Worm (Caenorhabditis elegans) whole organism, L4/young adult: ENCODE results near the gene nstp-8.

ENCODE experiments used
- W03F9.2 ChIP-seq: fragments of 150-350 bp; optimal IDR thresholded peaks from 2 replicates; lab custom pipeline; 2014; ENCODE audit warnings: missing biosample characterization, missing genetic modification characterization
- dao-5 ChIP-seq: sonication (generic microtip); optimal IDR thresholded peaks from 2 replicates; lab custom pipeline; 2016; ENCODE audit warnings: missing genotype, missing genetic modification characterization, moderate library complexity, missing compliant biosample characterization
- him-1 ChIP-seq: sonication (generic microtip); optimal IDR thresholded peaks from 2 replicates; lab custom pipeline; 2016; ENCODE audit warnings: missing genotype, missing genetic modification reagents, missing genetic modification characterization, missing compliant biosample characterization

DNA sequence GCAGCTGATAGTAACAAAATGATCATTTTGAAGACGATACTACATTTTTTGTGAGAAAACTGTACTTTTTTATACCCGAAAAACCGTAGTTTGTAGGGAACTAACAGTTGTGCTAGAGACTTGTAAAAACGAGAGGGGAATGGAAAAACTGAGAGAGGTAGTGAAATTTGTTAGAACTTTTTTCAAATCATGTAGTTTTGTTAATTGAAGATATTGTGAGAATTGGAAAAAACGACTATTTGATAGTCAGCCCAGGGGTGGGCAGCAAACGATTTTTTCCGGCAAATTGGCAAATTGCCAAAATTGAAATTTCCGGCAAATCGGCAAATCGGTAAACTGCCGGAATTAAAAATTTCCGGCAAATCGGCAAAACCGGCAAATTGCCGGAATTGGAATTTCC, 33.9 kb downstream of the nstp-8 start, which contains the start of gene cyp-33C6:
- no peak for TF ChIP-seq W03F9.2 (tag; lab: Kevin White, UChicago)
- no peak for TF ChIP-seq him-1 (tag; lab: Kevin White, UChicago)
- no peak for TF ChIP-seq dao-5 (tag; lab: Kevin White, UChicago)
